Fruit fly (Drosophila melanogaster): ENCODE measurements around the gene Nf1.

dm6 chr3R:26035369-26035656 is 52.5 kb downstream of the Nf1 start:
- TF ChIP-seq CG6276 (GFP tag; optimal IDR thresholded peaks at IDR 0.05) (no peak), Eip78C (GFP tag) (no peak), Blimp-1 (GFP tag; optimal IDR thresholded peaks at IDR 0.05) (no peak), OdsH (GFP tag; optimal IDR thresholded peaks at IDR 0.05) (no peak), dac (GFP tag; optimal IDR thresholded peaks at IDR 0.05) (no peak), CG4318 (GFP tag; optimal IDR thresholded peaks at IDR 0.05) (no peak), Hr4 (GFP tag; optimal IDR thresholded peaks at IDR 0.05) (no peak)
